Worm (Caenorhabditis elegans) whole organism, L4/young adult: ENCODE measurements around the gene F53B2.8.
"Not testable (repeated sequence)": the region's sequence is repeated elsewhere in the genome, so short reads cannot be mapped to it uniquely, and the experiment has no call there.

ENCODE experiments used
- W03F9.2 ChIP-seq: fragments of 150-350 bp; optimal IDR thresholded peaks from 2 replicates; lab custom pipeline; 2014; ENCODE audit warnings: missing biosample characterization, missing genetic modification characterization
- dao-5 ChIP-seq: sonication (generic microtip); optimal IDR thresholded peaks from 2 replicates; lab custom pipeline; 2016; ENCODE audit warnings: missing genotype, missing genetic modification characterization, moderate library complexity, missing compliant biosample characterization
- him-1 ChIP-seq: sonication (generic microtip); optimal IDR thresholded peaks from 2 replicates; lab custom pipeline; 2016; ENCODE audit warnings: missing genotype, missing genetic modification reagents, missing genetic modification characterization, missing compliant biosample characterization

Gene F53B2.8

DNA sequence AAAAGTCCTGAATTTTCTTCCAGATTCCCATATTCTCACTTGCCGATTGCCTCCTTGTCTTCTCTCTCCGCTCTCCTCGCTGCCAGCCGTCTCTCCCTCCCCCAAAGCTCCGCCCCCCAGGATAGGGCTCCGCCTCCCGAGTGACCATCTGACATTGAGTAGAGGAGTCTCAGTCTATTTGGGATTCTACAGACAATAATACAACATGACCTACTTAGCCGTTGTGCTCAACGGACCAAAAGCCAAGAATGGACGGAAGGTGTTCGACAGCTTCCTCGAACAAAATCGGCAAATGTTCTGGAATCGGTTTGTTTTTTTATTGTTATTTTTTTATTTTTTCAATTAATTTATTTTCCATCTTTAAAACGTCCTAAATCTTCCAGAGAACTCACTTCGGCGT lies 14.8 kb upstream of the F53B2.8 start, which contains the start of gene ham-1:
ham-1 (plus strand) TSS at position 173 of the 400 bp plus-strand sequence.
- TF ChIP-seq W03F9.2 (tag; lab: Kevin White, UChicago) (no peak), dao-5 (tag; lab: Kevin White, UChicago) (no peak), him-1 (tag; lab: Kevin White, UChicago) (no peak)

DNA sequence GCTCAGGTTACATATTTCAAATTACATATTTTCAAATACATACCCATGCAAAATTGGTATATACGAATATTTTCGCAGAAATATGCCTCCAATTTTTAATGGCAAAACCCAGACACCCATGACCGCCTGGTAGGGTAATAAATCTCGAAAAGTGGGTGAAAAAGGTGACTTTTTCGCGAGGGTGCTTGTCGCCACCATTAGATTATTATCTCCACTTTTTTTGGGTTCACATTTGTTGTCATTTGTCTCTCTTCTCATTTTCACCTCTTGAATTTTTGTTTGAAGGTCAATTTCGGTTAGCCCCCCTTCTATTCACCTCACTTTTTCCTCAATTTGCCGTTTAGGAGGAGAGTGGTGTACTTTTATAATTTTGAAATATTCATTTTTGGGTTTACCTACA lies 13.0 kb upstream of the F53B2.8 start:
- no peak for TF ChIP-seq W03F9.2 (tag; lab: Kevin White, UChicago)
- no peak for TF ChIP-seq him-1 (tag; lab: Kevin White, UChicago)

DNA sequence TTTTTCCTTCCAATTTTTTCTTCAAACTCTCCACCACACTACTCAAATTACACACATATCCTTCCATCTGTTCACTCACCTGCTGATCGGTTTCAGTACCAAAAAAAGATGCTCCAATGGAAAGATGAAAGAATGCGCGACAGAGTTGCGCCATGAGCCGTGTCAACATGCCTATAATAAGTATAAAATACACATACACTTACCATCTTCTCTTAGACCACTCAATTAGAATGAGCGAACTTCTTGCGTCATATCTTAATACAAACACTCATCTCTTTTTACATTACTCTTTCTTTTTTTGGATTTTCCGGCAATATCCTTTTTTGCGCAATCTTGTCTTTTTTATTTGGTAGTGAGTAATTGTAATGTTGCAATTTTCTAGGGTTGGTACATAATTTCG lies 10.5 kb upstream of the F53B2.8 start:
- TF ChIP-seq W03F9.2 (tag; lab: Kevin White, UChicago) (no peak), him-1 (tag; lab: Kevin White, UChicago) (no peak), dao-5 (tag; lab: Kevin White, UChicago) (no peak)

DNA sequence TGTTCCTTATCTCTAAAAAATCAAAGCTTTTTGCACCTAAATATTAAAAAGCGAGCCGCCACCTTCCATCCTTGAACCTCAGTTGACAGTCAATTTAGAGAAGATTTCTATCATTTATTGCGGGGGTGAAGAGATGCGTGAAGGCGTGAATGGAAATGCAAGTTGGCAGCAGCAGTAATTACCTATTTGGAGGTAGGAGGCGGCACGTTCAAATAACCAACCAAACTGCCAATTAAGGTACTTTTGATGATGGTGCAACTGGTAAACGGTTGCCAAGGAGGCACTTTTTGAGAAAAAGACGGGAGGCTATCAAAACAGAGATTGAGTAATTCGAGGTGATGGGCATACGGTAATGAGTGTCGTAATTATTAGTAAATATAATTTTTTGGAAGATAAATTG lies 9.2 kb upstream of the F53B2.8 start:
- TF ChIP-seq W03F9.2 (tag; lab: Kevin White, UChicago) (no peak), dao-5 (tag; lab: Kevin White, UChicago) (no peak), him-1 (tag; lab: Kevin White, UChicago) (no peak)

DNA sequence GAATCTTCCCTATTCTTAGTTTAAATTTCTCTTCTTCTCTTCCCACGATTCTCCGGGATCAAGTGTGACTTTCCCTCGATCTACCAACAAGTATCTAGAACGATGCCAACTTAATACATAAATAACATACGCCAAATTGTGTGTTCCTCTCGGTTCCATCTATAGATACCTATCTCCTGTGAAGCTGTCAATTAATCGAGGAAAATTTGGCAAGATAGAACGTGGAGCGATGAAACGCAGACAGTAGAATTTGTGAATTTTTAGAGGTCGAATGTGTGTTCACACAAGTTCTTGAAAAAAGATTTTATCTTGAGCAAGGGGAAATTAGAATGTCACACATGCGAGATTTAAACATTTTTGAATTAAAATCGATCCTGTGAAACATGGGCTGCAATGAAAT lies 4.3 kb upstream of the F53B2.8 start:
- no peak for TF ChIP-seq dao-5 (tag; lab: Kevin White, UChicago)
- no peak for TF ChIP-seq W03F9.2 (tag; lab: Kevin White, UChicago)

DNA sequence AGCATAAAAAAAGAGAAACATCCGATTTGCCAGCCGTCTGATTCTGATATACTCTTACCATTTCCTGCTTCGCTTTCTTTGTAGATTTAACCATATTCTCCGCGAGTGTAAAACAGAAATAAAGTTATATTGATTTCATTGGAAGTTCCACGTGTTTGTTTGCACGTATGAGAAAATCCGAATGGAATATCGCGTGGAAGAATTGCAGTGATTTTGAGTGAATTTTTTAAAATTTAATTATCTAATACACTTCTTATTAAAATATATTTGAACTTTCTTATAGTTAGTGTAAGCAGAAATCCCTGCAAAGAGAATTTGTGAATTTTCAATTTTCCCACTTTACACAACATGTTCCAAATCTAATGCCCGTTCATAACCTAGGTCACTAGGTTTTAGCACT lies 3.9 kb upstream of the F53B2.8 start, which contains the start of gene F53B2.5:
F53B2.5 (minus strand) TSS at position 101 of the 400 bp plus-strand sequence.
- TF ChIP-seq W03F9.2 (tag; lab: Kevin White, UChicago): no peak
- no peak for TF ChIP-seq dao-5 (tag; lab: Kevin White, UChicago)
- TF ChIP-seq him-1 (tag; lab: Kevin White, UChicago): no peak

DNA sequence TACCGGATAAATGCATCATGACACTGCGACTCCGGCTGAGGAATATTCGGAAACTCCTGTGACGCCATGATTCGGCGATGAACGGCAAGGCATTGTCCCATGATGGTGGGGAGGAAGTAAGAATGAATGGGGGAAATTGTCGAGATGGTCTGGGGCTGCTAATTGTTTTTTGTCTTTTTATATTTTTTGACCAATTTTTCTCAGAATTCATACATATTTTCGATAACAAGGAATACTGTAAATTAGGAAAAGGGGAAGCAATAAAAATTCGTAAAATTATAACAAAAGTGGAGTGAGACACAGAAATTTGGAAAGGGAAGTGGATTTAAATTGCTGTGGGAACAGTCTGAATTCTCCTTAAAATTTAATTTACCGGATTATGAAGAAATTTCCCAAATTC lies 1.8 kb downstream of the F53B2.8 start, which contains the start of gene eak-4:
eak-4 (minus strand) TSS at position 101 of the 400 bp plus-strand sequence.
- TF ChIP-seq dao-5 (tag; lab: Kevin White, UChicago) (no peak), him-1 (tag; lab: Kevin White, UChicago) (no peak), W03F9.2 (tag; lab: Kevin White, UChicago) (no peak)

DNA sequence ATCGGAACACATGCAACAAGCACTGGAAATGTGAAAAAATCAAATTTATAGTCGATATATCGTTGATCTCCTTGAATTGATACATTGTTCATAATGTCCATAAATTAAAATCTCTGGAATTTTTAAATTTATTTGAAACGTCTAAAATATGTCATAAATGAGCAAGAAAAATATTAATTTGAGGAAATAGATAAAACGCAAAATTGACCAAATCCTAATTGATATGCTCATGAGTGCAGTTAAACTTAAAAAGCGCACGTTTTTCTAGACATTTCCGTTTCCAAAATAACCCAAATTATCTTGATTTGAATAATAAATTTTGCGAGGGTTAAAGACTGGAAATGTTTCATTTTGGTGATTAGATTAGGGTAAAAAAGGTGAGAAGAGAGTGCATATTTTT lies 4.7 kb downstream of the F53B2.8 start, which contains the start of gene sru-13:
sru-13 (minus strand) TSS at position 101 of the 400 bp plus-strand sequence.
- TF ChIP-seq dao-5 (tag; lab: Kevin White, UChicago) (no peak), W03F9.2 (tag; lab: Kevin White, UChicago) (no peak), him-1 (tag; lab: Kevin White, UChicago) (no peak)

DNA sequence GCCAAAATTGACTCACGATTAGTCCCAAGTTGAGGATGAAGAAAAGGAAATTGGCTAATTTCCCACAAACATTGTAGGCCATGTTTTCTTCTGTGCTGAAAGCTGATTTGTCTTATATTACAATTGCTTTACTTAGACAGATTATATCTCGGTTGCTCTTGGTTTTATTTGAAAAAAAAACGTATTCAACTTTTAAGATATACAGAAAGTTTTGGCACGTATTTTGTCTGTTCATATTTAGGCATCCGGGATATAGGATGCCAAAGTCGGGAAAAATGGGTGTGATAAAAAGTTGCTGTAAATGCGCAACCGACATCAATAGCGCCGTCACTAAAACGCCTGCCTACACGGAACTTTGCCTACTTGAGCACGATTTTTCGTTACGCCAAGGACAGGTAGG lies 7.0 kb downstream of the F53B2.8 start, which contains the start of gene tsp-4:
tsp-4 (minus strand) TSS at position 101 of the 400 bp plus-strand sequence.
- TF ChIP-seq him-1 (tag; lab: Kevin White, UChicago): no peak
- TF ChIP-seq dao-5 (tag; lab: Kevin White, UChicago): no peak
- TF ChIP-seq W03F9.2 (tag; lab: Kevin White, UChicago): no peak

DNA sequence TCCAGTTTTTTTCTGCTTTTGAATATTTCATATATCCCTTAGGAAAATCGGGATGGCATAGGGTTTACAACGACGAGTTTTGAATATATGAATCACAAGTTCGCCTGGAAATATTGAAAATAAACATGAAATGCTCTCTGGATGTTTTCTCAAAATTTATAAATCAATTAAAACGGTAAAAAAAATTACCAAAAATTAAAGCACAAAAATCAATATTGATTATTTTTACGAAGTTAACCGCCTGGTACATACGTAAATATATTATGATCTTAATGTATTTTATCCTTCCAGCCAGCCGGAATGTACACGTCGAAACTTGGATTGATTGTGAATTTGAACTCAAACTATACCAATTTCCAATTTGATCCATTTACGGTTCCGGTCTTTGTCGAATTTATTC lies 21.8 kb downstream of the F53B2.8 start, which contains the start of gene sru-17:
sru-17 (plus strand) TSS at position 301 of the 400 bp plus-strand sequence.
- not testable (repeated sequence) for TF ChIP-seq dao-5, W03F9.2, him-1 (tag; lab: Kevin White, UChicago)

DNA sequence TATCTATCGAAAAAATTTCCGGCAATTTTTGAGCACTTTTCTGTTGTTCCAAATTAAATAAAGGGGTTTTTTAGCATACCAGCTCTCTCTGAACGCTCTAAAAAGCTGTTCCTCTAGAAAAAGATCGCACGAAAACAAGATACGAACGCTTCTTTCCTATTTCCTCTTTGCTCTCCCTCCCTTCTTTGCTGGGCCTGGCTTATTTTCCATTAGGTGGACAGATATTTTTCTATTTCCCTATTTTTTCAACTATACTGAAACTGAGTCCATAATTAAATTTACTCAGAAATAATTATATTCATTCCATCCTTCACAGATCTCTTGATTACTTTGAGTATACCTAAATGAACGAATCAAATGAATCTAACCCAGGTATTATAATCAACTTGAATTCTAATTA lies 25.2 kb downstream of the F53B2.8 start, which contains the start of gene sru-18:
sru-18 (plus strand) TSS at position 301 of the 400 bp plus-strand sequence.
- TF ChIP-seq him-1 (tag; lab: Kevin White, UChicago) (no peak), W03F9.2 (tag; lab: Kevin White, UChicago) (no peak), dao-5 (tag; lab: Kevin White, UChicago) (no peak)

DNA sequence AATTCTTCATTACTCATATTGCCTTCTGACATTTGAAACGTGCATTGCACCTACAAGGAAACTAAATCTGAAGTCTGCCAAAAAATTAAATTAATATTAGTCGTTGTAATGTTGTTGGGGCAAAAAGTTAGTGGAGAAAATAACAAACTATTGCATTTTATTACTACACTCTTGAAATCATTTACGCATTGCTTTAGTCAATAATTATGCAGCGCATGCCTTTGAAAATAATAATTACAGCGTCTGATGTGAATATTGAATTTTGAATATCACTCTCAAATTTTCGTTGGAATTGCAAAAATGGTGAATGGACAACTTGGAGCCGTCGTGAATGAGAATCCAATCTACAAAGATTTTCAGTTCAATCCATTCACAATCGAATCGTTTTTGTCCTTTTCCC lies 29.0 kb downstream of the F53B2.8 start, which contains the start of gene sru-19:
sru-19 (plus strand) TSS at position 301 of the 400 bp plus-strand sequence.
- TF ChIP-seq him-1 (tag; lab: Kevin White, UChicago): no peak
- no peak for TF ChIP-seq W03F9.2 (tag; lab: Kevin White, UChicago)
- TF ChIP-seq dao-5 (tag; lab: Kevin White, UChicago): no peak

DNA sequence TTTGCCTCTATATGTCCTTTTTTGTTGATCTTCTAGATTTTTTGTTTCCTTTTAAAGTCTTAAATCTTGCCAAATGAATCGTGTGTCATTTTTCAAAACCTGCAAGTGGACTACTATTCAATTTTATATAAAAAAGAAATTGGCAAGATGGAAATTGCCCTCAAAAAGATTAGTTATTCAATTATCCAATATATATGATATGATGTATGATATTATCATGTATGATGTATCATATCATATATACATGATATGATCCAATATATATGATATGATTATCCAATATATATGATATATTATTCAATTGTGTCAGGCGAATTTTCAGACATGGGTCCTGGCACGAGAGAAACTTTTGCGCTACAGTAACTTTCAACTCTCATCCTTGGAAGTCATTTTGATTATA lies 32.0 kb downstream of the F53B2.8 start, which contains the start of gene sru-20:
sru-20 (plus strand) TSS at position 301 of the 400 bp plus-strand sequence.
- TF ChIP-seq him-1 (tag; lab: Kevin White, UChicago) (no peak), dao-5 (tag; lab: Kevin White, UChicago) (no peak), W03F9.2 (tag; lab: Kevin White, UChicago) (no peak)

DNA sequence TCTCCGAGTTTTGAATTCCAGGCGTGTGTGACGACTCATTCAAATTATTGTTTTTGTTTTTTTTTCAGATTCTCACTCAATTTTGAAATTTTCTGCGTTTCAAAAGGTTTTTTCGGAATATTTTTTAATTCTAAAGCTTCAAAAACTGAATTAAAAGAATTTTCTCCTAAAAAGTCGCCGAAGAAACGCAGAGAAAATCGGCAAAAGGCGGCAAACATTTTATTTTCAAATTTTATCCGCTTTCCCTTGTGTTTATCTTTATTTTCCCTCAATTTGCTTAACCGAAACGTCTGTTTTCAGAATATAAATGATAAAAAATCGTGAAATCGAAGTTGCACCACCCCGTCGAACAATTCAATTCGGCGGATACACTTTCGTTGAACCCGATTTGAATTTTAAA lies 36.7 kb downstream of the F53B2.8 start, which contains the start of gene him-6:
him-6 (plus strand) TSS at position 301 of the 400 bp plus-strand sequence.
- TF ChIP-seq W03F9.2 (tag; lab: Kevin White, UChicago) (no peak), him-1 (tag; lab: Kevin White, UChicago) (no peak), dao-5 (tag; lab: Kevin White, UChicago) (no peak)
